Worm (Caenorhabditis elegans): ENCODE results near the gene ugt-35.

Gene ugt-35

DNA sequence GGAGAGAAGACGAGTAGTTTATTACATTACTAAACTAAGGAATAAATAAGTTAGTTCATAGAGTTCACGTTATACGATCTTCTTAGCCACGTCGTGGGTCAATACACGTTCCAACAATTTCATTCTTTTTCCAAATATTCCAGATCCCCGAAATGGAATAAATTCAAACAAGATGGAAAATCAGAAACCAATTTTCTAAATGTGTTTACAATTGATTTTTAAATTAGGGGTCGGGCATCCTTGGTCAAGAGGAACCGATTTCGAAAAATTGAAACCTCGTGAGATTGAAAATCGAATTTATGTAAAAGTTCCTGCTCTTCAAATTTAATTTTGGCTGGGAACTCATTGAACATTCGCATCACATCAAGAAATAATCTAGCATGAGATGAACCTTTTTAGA lies 30.7 kb upstream of the ugt-35 start:
- TF ChIP-seq F13C5.2 (tag; optimal IDR thresholded peaks at IDR 0.05): no peak
- TF ChIP-seq aly-1 (tag; optimal IDR thresholded peaks at IDR 0.05): no peak
- TF ChIP-seq hmg-4 (GFP tag; optimal IDR thresholded peaks at IDR 0.05): no peak
- no peak for TF ChIP-seq hnd-1 (tag; optimal IDR thresholded peaks at IDR 0.05)
- no peak for TF ChIP-seq B0310.2 (tag; optimal IDR thresholded peaks at IDR 0.05)
- TF ChIP-seq tbx-37 (GFP tag; conservative IDR thresholded peaks at IDR 0.05): no peak
- no peak for TF ChIP-seq ceh-36 (tag; optimal IDR thresholded peaks at IDR 0.05)
- no peak for TF ChIP-seq ceh-13 (GFP tag; optimal IDR thresholded peaks at IDR 0.05)
- no peak for TF ChIP-seq ama-1 (optimal IDR thresholded peaks at IDR 0.05)
- TF ChIP-seq flt-1 (GFP tag; IDR thresholded peaks at IDR 0.05): no peak
- TF ChIP-seq tbx-11 (GFP tag; IDR thresholded peaks at IDR 0.05): no peak
- TF ChIP-seq tra-4 (tag; optimal IDR thresholded peaks at IDR 0.05): no peak
- no peak for TF ChIP-seq scrt-1 (GFP tag; IDR thresholded peaks at IDR 0.05)
- no peak for TF ChIP-seq sea-1 (GFP tag; conservative IDR thresholded peaks at IDR 0.05)
- TF ChIP-seq hmbx-1 (tag; optimal IDR thresholded peaks at IDR 0.05): no peak
- TF ChIP-seq ets-7 (tag; optimal IDR thresholded peaks at IDR 0.05): no peak

DNA sequence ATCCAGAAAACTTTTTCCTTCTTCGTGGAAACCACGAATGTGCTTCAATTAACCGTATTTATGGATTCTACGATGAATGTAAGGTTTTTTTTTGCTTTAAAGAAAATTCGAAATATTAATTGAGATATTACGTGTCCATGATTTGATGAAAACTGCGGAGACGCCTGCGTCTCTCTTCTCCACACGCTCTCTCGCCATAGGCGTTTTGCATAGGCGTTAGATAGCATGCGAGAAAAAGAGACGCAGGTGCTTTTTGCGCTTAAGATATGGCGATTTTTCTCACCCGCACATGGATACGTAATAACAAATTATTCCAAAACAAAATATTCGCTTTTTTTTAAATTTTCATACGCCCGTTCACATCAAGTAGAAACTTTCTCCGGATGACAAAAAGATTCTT lies 29.4 kb upstream of the ugt-35 start:
- TF ChIP-seq pes-1 (GFP tag; IDR thresholded peaks at IDR 0.05): no peak
- no peak for TF ChIP-seq ceh-13 (GFP tag; optimal IDR thresholded peaks at IDR 0.05)
- no peak for TF ChIP-seq aly-1 (tag; optimal IDR thresholded peaks at IDR 0.05)
- no peak for TF ChIP-seq tbx-37 (GFP tag; conservative IDR thresholded peaks at IDR 0.05)
- TF ChIP-seq hnd-1 (tag; optimal IDR thresholded peaks at IDR 0.05): no peak
- TF ChIP-seq sea-1 (GFP tag; conservative IDR thresholded peaks at IDR 0.05): no peak
- no peak for TF ChIP-seq flt-1 (GFP tag; IDR thresholded peaks at IDR 0.05)
- TF ChIP-seq hmbx-1 (tag; optimal IDR thresholded peaks at IDR 0.05): no peak
- TF ChIP-seq scrt-1 (GFP tag; IDR thresholded peaks at IDR 0.05): no peak
- no peak for TF ChIP-seq B0310.2 (tag; optimal IDR thresholded peaks at IDR 0.05)

- TF ChIP-seq F13C5.2 (tag; optimal IDR thresholded peaks at IDR 0.05): no peak
- no peak for TF ChIP-seq aly-1 (tag; optimal IDR thresholded peaks at IDR 0.05)
- no peak for TF ChIP-seq ama-1 (optimal IDR thresholded peaks at IDR 0.05)
- no peak for TF ChIP-seq flt-1 (GFP tag; IDR thresholded peaks at IDR 0.05)
- no peak for TF ChIP-seq pes-1 (GFP tag; IDR thresholded peaks at IDR 0.05)
- TF ChIP-seq ets-7 (tag; optimal IDR thresholded peaks at IDR 0.05): no peak
- no peak for TF ChIP-seq tbx-37 (GFP tag; conservative IDR thresholded peaks at IDR 0.05)
- no peak for TF ChIP-seq hmg-4 (GFP tag; optimal IDR thresholded peaks at IDR 0.05)
- no peak for TF ChIP-seq tra-4 (tag; optimal IDR thresholded peaks at IDR 0.05)
- TF ChIP-seq scrt-1 (GFP tag; IDR thresholded peaks at IDR 0.05): no peak
- no peak for TF ChIP-seq B0310.2 (tag; optimal IDR thresholded peaks at IDR 0.05)
- no peak for TF ChIP-seq hmbx-1 (tag; optimal IDR thresholded peaks at IDR 0.05)
- no peak for TF ChIP-seq sea-1 (GFP tag; conservative IDR thresholded peaks at IDR 0.05)
- TF ChIP-seq ceh-36 (tag; optimal IDR thresholded peaks at IDR 0.05): no peak
- TF ChIP-seq ceh-13 (GFP tag; optimal IDR thresholded peaks at IDR 0.05): no peak
Measured at ce11 chrV:10682122-10682521, 28.1 kb upstream of the ugt-35 start, which contains the start of gene gsp-1. Gene gsp-1, plus strand, starts transcription at chrV:10682422.

DNA sequence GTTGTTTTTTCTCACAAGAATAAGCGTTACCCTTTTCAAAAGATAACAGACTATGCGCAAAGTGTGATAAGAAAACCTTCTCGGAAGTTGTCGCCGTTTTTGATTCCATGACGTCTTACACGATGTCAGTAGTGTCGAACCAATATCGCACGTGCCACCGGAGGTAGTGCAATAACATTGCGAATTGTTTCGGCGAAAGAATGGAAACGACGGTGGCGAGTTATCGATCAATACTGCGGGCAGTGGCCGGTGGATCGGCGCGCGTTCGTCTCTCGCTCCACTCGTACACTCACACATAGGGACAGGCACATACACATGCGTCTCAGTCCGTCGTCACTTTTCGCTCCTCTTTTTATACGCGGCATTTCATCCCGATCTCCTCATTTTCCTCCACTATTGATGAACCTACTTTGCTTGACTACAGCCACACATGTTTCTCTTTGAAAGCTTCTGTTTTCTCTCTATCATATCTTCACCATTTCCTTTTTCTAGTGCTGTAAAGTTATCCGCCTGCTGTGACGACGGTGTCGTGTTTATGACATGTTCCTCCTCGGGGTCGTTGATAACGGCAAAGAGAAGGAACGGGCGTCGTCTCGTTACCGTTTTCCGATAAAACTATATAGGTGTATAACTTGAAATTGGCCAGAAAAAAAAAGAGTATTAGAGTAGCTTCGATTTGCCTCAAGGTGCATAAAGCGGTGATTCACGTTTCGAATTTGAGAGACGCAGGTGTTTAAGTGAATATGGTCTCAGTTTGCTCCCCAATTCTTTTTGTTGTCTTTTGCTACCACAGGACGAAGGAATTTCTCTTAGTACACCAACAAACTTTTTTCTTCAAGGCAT lies 27.3 kb upstream of the ugt-35 start:
- TF ChIP-seq tbx-11 (GFP tag; IDR thresholded peaks at IDR 0.05) (no peak), hmbx-1 (tag; optimal IDR thresholded peaks at IDR 0.05) (no peak), hmg-4 (GFP tag; optimal IDR thresholded peaks at IDR 0.05) (no peak), ceh-36 (tag; optimal IDR thresholded peaks at IDR 0.05) (no peak), tbx-37 (GFP tag; conservative IDR thresholded peaks at IDR 0.05) (no peak), hnd-1 (tag; optimal IDR thresholded peaks at IDR 0.05) (no peak), ceh-13 (GFP tag; optimal IDR thresholded peaks at IDR 0.05) (no peak), ets-7 (tag; optimal IDR thresholded peaks at IDR 0.05) (no peak), tra-4 (tag; optimal IDR thresholded peaks at IDR 0.05) (no peak), sea-1 (GFP tag; conservative IDR thresholded peaks at IDR 0.05) (no peak), aly-1 (tag; optimal IDR thresholded peaks at IDR 0.05) (no peak), flt-1 (GFP tag; IDR thresholded peaks at IDR 0.05) (no peak), ama-1 (optimal IDR thresholded peaks at IDR 0.05) (no peak), scrt-1 (GFP tag; IDR thresholded peaks at IDR 0.05) (no peak), F13C5.2 (tag; optimal IDR thresholded peaks at IDR 0.05) (no peak), B0310.2 (tag; optimal IDR thresholded peaks at IDR 0.05) (no peak)

DNA sequence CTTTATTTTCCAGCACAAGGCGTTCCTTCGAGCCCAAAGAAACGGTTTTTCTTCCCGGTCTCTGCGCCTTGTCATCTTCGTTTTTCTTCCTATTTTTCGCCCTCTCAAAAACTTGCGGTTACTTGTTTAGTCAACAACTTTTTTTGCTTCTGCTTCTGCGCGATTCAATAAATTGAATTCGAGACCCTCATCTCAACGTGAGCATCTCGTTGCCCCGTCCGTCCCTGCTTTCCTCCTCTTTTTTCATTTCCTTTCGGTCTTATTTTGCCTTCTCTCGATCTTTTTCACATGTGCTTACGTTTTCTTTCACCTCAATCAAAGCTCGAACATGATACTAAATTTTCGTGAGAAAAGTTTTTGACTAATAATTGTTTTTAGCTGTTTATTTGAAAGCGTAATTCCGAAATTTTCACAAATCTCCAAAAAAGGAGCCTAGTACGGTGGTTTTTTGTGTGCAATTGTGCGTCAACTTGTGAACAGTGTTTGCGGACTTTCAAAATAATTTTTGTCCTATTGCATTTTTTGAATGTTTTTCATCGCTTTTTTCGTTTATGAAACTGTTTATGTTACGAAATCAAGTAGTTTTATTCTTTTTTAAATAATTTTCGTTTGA lies 26.0 kb upstream of the ugt-35 start:
- no peak for TF ChIP-seq tbx-11 (GFP tag; IDR thresholded peaks at IDR 0.05)
- no peak for TF ChIP-seq hmg-4 (GFP tag; optimal IDR thresholded peaks at IDR 0.05)
- no peak for TF ChIP-seq scrt-1 (GFP tag; IDR thresholded peaks at IDR 0.05)
- TF ChIP-seq hmbx-1 (tag; optimal IDR thresholded peaks at IDR 0.05): no peak
- no peak for TF ChIP-seq tbx-37 (GFP tag; conservative IDR thresholded peaks at IDR 0.05)
- no peak for TF ChIP-seq ama-1 (optimal IDR thresholded peaks at IDR 0.05)
- no peak for TF ChIP-seq ets-7 (tag; optimal IDR thresholded peaks at IDR 0.05)

ce11 chrV:10679080-10679479 lies 25.0 kb upstream of the ugt-35 start:
- TF ChIP-seq B0310.2 (tag; optimal IDR thresholded peaks at IDR 0.05) (no peak), hnd-1 (tag; optimal IDR thresholded peaks at IDR 0.05) (no peak), tra-4 (tag; optimal IDR thresholded peaks at IDR 0.05) (no peak), ceh-36 (tag; optimal IDR thresholded peaks at IDR 0.05) (no peak), hmg-4 (GFP tag; optimal IDR thresholded peaks at IDR 0.05) (no peak), tbx-37 (GFP tag; conservative IDR thresholded peaks at IDR 0.05) (no peak), ama-1 (optimal IDR thresholded peaks at IDR 0.05) (no peak), ets-7 (tag; optimal IDR thresholded peaks at IDR 0.05) (no peak), scrt-1 (GFP tag; IDR thresholded peaks at IDR 0.05) (no peak), aly-1 (tag; optimal IDR thresholded peaks at IDR 0.05) (no peak), sea-1 (GFP tag; conservative IDR thresholded peaks at IDR 0.05) (no peak), flt-1 (GFP tag; IDR thresholded peaks at IDR 0.05) (no peak), F13C5.2 (tag; optimal IDR thresholded peaks at IDR 0.05) (no peak)

DNA sequence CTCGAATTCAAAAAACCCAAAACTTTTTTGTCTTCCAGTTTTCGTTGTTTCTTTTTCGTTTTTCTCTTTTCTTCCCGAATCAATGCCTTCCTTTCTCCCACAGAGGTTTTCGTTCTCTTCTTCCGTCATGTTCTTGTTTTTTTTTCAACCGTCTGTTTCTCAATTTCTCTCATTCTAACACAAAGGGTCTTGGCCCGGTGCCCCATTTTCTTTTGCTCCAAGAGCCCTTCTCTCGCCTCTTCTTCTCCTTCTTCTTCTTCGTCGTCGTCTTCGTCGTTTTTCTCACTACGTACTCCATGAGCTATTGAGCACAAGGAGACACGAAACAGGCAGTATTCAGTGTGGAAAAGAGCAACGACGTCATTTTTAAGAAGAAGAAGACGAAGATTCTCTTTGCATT lies 23.4 kb upstream of the ugt-35 start:
- TF ChIP-seq ceh-13 (GFP tag; optimal IDR thresholded peaks at IDR 0.05): no peak
- TF ChIP-seq tbx-37 (GFP tag; conservative IDR thresholded peaks at IDR 0.05): no peak
- TF ChIP-seq hmbx-1 (tag; optimal IDR thresholded peaks at IDR 0.05): no peak
- no peak for TF ChIP-seq flt-1 (GFP tag; IDR thresholded peaks at IDR 0.05)
- no peak for TF ChIP-seq B0310.2 (tag; optimal IDR thresholded peaks at IDR 0.05)
- no peak for TF ChIP-seq tra-4 (tag; optimal IDR thresholded peaks at IDR 0.05)
- TF ChIP-seq ets-7 (tag; optimal IDR thresholded peaks at IDR 0.05): no peak
- TF ChIP-seq F13C5.2 (tag; optimal IDR thresholded peaks at IDR 0.05): no peak
- no peak for TF ChIP-seq tbx-11 (GFP tag; IDR thresholded peaks at IDR 0.05)
- no peak for TF ChIP-seq sea-1 (GFP tag; conservative IDR thresholded peaks at IDR 0.05)
- TF ChIP-seq pes-1 (GFP tag; IDR thresholded peaks at IDR 0.05): no peak
- TF ChIP-seq aly-1 (tag; optimal IDR thresholded peaks at IDR 0.05): no peak
- no peak for TF ChIP-seq hmg-4 (GFP tag; optimal IDR thresholded peaks at IDR 0.05)
- TF ChIP-seq ceh-36 (tag; optimal IDR thresholded peaks at IDR 0.05): no peak
- no peak for TF ChIP-seq scrt-1 (GFP tag; IDR thresholded peaks at IDR 0.05)
- no peak for TF ChIP-seq hnd-1 (tag; optimal IDR thresholded peaks at IDR 0.05)
- TF ChIP-seq ama-1 (optimal IDR thresholded peaks at IDR 0.05): no peak

Data from whole organism, early embryonic.